Fruit fly (Drosophila melanogaster) whole organism, wandering third instar larva: ENCODE results near the gene Dcr-1.

Experiments
- CG9705 ChIP-seq: fragments of 200-800 bp; sonication (Bioruptor generic); optimal IDR thresholded peaks from 2 replicates; lab custom pipeline; 2018; ENCODE audit warnings: missing biosample characterization, mild to moderate bottlenecking, missing genetic modification characterization
- CrebA ChIP-seq: fragments of 200-800 bp; sonication (Bioruptor generic); optimal IDR thresholded peaks from 2 replicates; lab custom pipeline; 2016; ENCODE audit warnings: missing biosample characterization, mild to moderate bottlenecking, missing genetic modification characterization, borderline replicate concordance
- Hr83 ChIP-seq: fragments of 200-300 bp; sonication (Bioruptor generic); optimal IDR thresholded peaks from 2 replicates; lab custom pipeline; 2016; ENCODE audit warnings: missing biosample characterization, mild to moderate bottlenecking, missing genetic modification characterization, moderate library complexity; ENCODE audit not compliant: poor library complexity, severe bottlenecking
- Vsx2 ChIP-seq: fragments of 200-300, 225-300 bp; sonication (Bioruptor generic); optimal IDR thresholded peaks from 2 replicates; lab custom pipeline; 2018; ENCODE audit warnings: missing biosample characterization, missing genetic modification characterization; ENCODE audit not compliant: partially characterized antibody
- br ChIP-seq: fragments of 200-800 bp; sonication (Bioruptor generic); optimal IDR thresholded peaks from 2 replicates; lab custom pipeline; 2016; ENCODE audit warnings: missing biosample characterization, missing genetic modification characterization
- dmrt93B ChIP-seq: fragments of 200-800 bp; sonication (Bioruptor generic); optimal IDR thresholded peaks from 2 replicates; lab custom pipeline; 2018; ENCODE audit warnings: missing biosample characterization, mild to moderate bottlenecking, missing genetic modification characterization
- h ChIP-seq: fragments of 200-800 bp; sonication (Bioruptor generic); optimal IDR thresholded peaks from 3 replicates; lab custom pipeline; 2016; ENCODE audit warnings: missing biosample characterization, mild to moderate bottlenecking, missing genetic modification characterization
- psq ChIP-seq: fragments of 200-800 bp; sonication (Bioruptor generic); optimal IDR thresholded peaks from 3 replicates; lab custom pipeline; 2017; ENCODE audit warnings: missing biosample characterization, mild to moderate bottlenecking, missing genetic modification characterization, moderate library complexity
- sv ChIP-seq: fragments of 200-800 bp; sonication (Bioruptor generic); optimal IDR thresholded peaks from 3 replicates; lab custom pipeline; 2016; ENCODE audit warnings: missing biosample characterization, missing genetic modification characterization
- usp ChIP-seq: fragments of >200 bp; optimal IDR thresholded peaks from 2 replicates; lab custom pipeline; 2017; ENCODE audit warnings: missing biosample characterization, missing genetic modification characterization

- TF ChIP-seq sv (GFP tag; lab: Kevin White, UChicago) (no peak), br (GFP tag; lab: Kevin White, UChicago) (no peak), psq (GFP tag; lab: Kevin White, UChicago) (no peak), dmrt93B (GFP tag; lab: Kevin White, UChicago) (no peak), Vsx2 (GFP tag; lab: Kevin White, UChicago) (no peak), h (GFP tag; lab: Kevin White, UChicago) (no peak), CG9705 (GFP tag; lab: Kevin White, UChicago) (no peak), usp (GFP tag; lab: Kevin White, UChicago) (no peak), Hr83 (GFP tag; lab: Kevin White, UChicago) (no peak), CrebA (GFP tag; lab: Kevin White, UChicago) (no peak)
These were observed 33.7 kb downstream of the Dcr-1 start, which contains the start of gene CG13842 for dm6 chr3R:22707178-22707577.
